Worm (Caenorhabditis elegans) whole organism, L4/young adult: ENCODE data around the gene Y43F8B.24.

ENCODE experiments used
- W03F9.2 ChIP-seq: fragments of 150-350 bp; optimal IDR thresholded peaks from 2 replicates; lab custom pipeline; 2014; ENCODE audit warnings: missing biosample characterization, missing genetic modification characterization
- dao-5 ChIP-seq: sonication (generic microtip); optimal IDR thresholded peaks from 2 replicates; lab custom pipeline; 2016; ENCODE audit warnings: missing genotype, missing genetic modification characterization, moderate library complexity, missing compliant biosample characterization
- him-1 ChIP-seq: sonication (generic microtip); optimal IDR thresholded peaks from 2 replicates; lab custom pipeline; 2016; ENCODE audit warnings: missing genotype, missing genetic modification reagents, missing genetic modification characterization, missing compliant biosample characterization

DNA sequence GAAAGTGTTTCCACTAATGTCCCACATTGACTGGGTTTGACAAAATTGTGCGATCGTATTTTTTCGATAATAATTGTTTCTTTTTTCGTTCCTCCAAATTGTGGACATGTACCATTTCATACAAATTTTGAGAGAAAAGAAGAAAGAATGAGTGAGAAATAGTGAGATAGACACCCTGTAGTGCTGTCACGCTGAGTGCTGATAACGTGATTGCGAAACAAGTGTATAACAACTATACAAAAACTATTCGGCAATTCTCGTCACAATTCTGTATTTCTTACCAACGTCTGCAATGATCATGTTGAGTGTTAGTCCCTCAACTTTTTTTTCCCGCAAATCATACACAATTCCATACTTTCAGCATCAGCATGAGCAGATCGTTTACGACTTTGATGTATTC, 20.9 kb upstream of the Y43F8B.24 start, which contains the start of gene C25F9.14:
- TF ChIP-seq him-1 (tag; lab: Kevin White, UChicago) (no peak), W03F9.2 (tag; lab: Kevin White, UChicago) (no peak), dao-5 (tag; lab: Kevin White, UChicago) (no peak)
